Worm (Caenorhabditis elegans) whole organism, L2 larva: ENCODE data around the gene ZK402.2.
A peak's percentile ranks its signal among the peaks of the same experiment; 100 is the strongest.

ENCODE experiments used
- C34F6.9 ChIP-seq: fragments of 150-350 bp; optimal IDR thresholded peaks from 2 replicates; lab custom pipeline; 2014; ENCODE audit warnings: missing biosample characterization, missing genetic modification characterization
- F13H6.1 ChIP-seq: sonication (generic microtip); optimal IDR thresholded peaks from 2 replicates; lab custom pipeline; 2016; ENCODE audit warnings: missing genetic modification characterization, missing compliant biosample characterization
- R02D3.7 ChIP-seq: fragments of 150-350 bp; optimal IDR thresholded peaks from 2 replicates; lab custom pipeline; 2014; ENCODE audit warnings: missing biosample characterization, missing genetic modification characterization
- Y55F3AM.14 ChIP-seq: fragments of 200-800 bp; sonication (Bioruptor generic); optimal IDR thresholded peaks from 2 replicates; lab custom pipeline; 2018; ENCODE audit warnings: mild to moderate bottlenecking, missing genetic modification characterization, missing compliant biosample characterization
- ZK546.5 ChIP-seq: sonication (generic microtip); optimal IDR thresholded peaks from 2 replicates; lab custom pipeline; 2017; ENCODE audit warnings: missing biosample characterization, missing genetic modification characterization
- alr-1 ChIP-seq: fragments of 150-350 bp; optimal IDR thresholded peaks from 2 replicates; lab custom pipeline; 2014; ENCODE audit warnings: missing biosample characterization, missing genetic modification characterization
- aly-2 ChIP-seq: fragments of 150-350 bp; optimal IDR thresholded peaks from 2 replicates; lab custom pipeline; 2014; ENCODE audit warnings: missing biosample characterization, missing genetic modification characterization
- ama-1 ChIP-seq: fragments of 150-350 bp; optimal IDR thresholded peaks from 2 replicates; lab custom pipeline; 2018; ENCODE audit warnings: inconsistent platforms
- blmp-1 ChIP-seq: sonication (generic microtip); optimal IDR thresholded peaks from 2 replicates; lab custom pipeline; 2017; ENCODE audit warnings: missing genetic modification characterization, mild to moderate bottlenecking, missing compliant biosample characterization, antibody characterized with exemption, moderate library complexity; ENCODE audit not compliant: insufficient read depth
- ceh-16 ChIP-seq: fragments of 150-350 bp; optimal IDR thresholded peaks from 2 replicates; lab custom pipeline; 2014; ENCODE audit warnings: missing biosample characterization, missing genetic modification characterization
- ceh-82 ChIP-seq: fragments of 150-350 bp; optimal IDR thresholded peaks from 2 replicates; lab custom pipeline; 2014; ENCODE audit warnings: missing biosample characterization, missing genetic modification characterization
- crh-2 ChIP-seq: sonication (generic microtip); optimal IDR thresholded peaks from 2 replicates; lab custom pipeline; 2017; ENCODE audit warnings: missing biosample characterization, missing genetic modification characterization
- dmd-4 ChIP-seq: sonication (generic microtip); optimal IDR thresholded peaks from 2 replicates; lab custom pipeline; 2017; ENCODE audit warnings: missing biosample characterization, missing genetic modification characterization
- egl-27 ChIP-seq: sonication (generic microtip); optimal IDR thresholded peaks from 3 replicates; lab custom pipeline; 2017; ENCODE audit warnings: missing biosample characterization, missing genetic modification reagents, missing genetic modification characterization
- elt-1 ChIP-seq: fragments of 150-350 bp; optimal IDR thresholded peaks from 2 replicates; lab custom pipeline; 2014; ENCODE audit warnings: missing biosample characterization, missing genetic modification characterization
- elt-3 ChIP-seq: sonication (generic microtip); optimal IDR thresholded peaks from 2 replicates; lab custom pipeline; 2017; ENCODE audit warnings: missing biosample characterization, missing genetic modification characterization
- fos-1 ChIP-seq: fragments of 150-350 bp; optimal IDR thresholded peaks from 2 replicates; lab custom pipeline; 2014; ENCODE audit warnings: missing biosample characterization, missing genetic modification characterization
- gmeb-1 ChIP-seq: fragments of 150-350 bp; optimal IDR thresholded peaks from 2 replicates; lab custom pipeline; 2014; ENCODE audit warnings: missing biosample characterization, missing genetic modification characterization
- lin-11 ChIP-seq: fragments of 150-350 bp; sonication (generic microtip); optimal IDR thresholded peaks from 2 replicates; lab custom pipeline; 2014; ENCODE audit warnings: missing biosample characterization, missing genetic modification characterization, inconsistent platforms, mixed read lengths
- lin-13 ChIP-seq: fragments of 150-350 bp; optimal IDR thresholded peaks from 2 replicates; lab custom pipeline; 2014; ENCODE audit warnings: missing biosample characterization, missing genetic modification reagents, missing genetic modification characterization
- lin-39 ChIP-seq: fragments of 150-350 bp; optimal IDR thresholded peaks from 2 replicates; lab custom pipeline; 2014; ENCODE audit warnings: missing biosample characterization, missing genetic modification reagents, missing genetic modification characterization
- lsy-2 ChIP-seq, 2 experiments: fragments of 150-350 bp in 1 of 2; sonication (generic microtip) in 1 of 2; optimal IDR thresholded peaks; 2 replicates each; lab custom pipeline; 2014 to 2017; ENCODE audit warnings: missing biosample characterization in 2 of 2, missing genetic modification characterization in 2 of 2
- mab-5 ChIP-seq: fragments of 150-350 bp; optimal IDR thresholded peaks from 2 replicates; lab custom pipeline; 2014; ENCODE audit warnings: missing biosample characterization, missing genetic modification characterization
- mbf-1 ChIP-seq: sonication (generic microtip); optimal IDR thresholded peaks from 2 replicates; lab custom pipeline; 2017; ENCODE audit warnings: missing biosample characterization, missing genetic modification characterization
- mdl-1 ChIP-seq, 2 experiments: fragments of 150-350 bp in 1 of 2; sonication (generic microtip) in 1 of 2; optimal IDR thresholded peaks; 2 replicates each; lab custom pipeline; 2017; ENCODE audit warnings: missing biosample characterization in 2 of 2, missing genetic modification characterization in 2 of 2
- nhr-10 ChIP-seq: sonication (generic microtip); optimal IDR thresholded peaks from 2 replicates; lab custom pipeline; 2017; ENCODE audit warnings: missing biosample characterization, missing genetic modification characterization
- nhr-11 ChIP-seq: fragments of 150-350 bp; optimal IDR thresholded peaks from 2 replicates; lab custom pipeline; 2014; ENCODE audit warnings: missing biosample characterization, missing genetic modification characterization
- nhr-12 ChIP-seq: fragments of 150-350 bp; optimal IDR thresholded peaks from 2 replicates; lab custom pipeline; 2014; ENCODE audit warnings: missing biosample characterization, missing genetic modification characterization
- nhr-129 ChIP-seq: fragments of 150-350 bp; optimal IDR thresholded peaks from 2 replicates; lab custom pipeline; 2014; ENCODE audit warnings: missing biosample characterization, missing genetic modification characterization
- nhr-21 ChIP-seq: fragments of 150-350 bp; optimal IDR thresholded peaks from 2 replicates; lab custom pipeline; 2014; ENCODE audit warnings: missing biosample characterization, missing genetic modification characterization
- nhr-23 ChIP-seq: fragments of 150-350 bp; optimal IDR thresholded peaks from 2 replicates; lab custom pipeline; 2014; ENCODE audit warnings: missing biosample characterization, missing genetic modification reagents, missing genetic modification characterization
- nhr-237 ChIP-seq: fragments of 150-350 bp; optimal IDR thresholded peaks from 2 replicates; lab custom pipeline; 2014; ENCODE audit warnings: missing biosample characterization, missing genetic modification characterization
- nhr-25 ChIP-seq: fragments of 150-350 bp; sonication (generic microtip); optimal IDR thresholded peaks from 3 replicates; lab custom pipeline; 2014; ENCODE audit warnings: missing biosample characterization, missing genetic modification characterization
- nhr-6 ChIP-seq: fragments of 150-350 bp; optimal IDR thresholded peaks from 2 replicates; lab custom pipeline; 2014; ENCODE audit warnings: missing biosample characterization, missing genetic modification characterization
- nhr-77 ChIP-seq: fragments of 150-350 bp; optimal IDR thresholded peaks from 2 replicates; lab custom pipeline; 2014; ENCODE audit warnings: missing biosample characterization, missing genetic modification characterization
- peb-1 ChIP-seq: fragments of 150-350 bp; optimal IDR thresholded peaks from 2 replicates; lab custom pipeline; 2014; ENCODE audit warnings: missing biosample characterization, missing genetic modification characterization
- sem-4 ChIP-seq: fragments of 150-350 bp; optimal IDR thresholded peaks from 2 replicates; lab custom pipeline; 2014; ENCODE audit warnings: missing biosample characterization, missing genetic modification reagents, missing genetic modification characterization
- skn-1 ChIP-seq: sonication (generic microtip); optimal IDR thresholded peaks from 2 replicates; lab custom pipeline; 2017; ENCODE audit warnings: missing biosample characterization, missing genetic modification characterization
- sma-3 ChIP-seq: sonication (generic microtip); optimal IDR thresholded peaks from 2 replicates; lab custom pipeline; 2016; ENCODE audit warnings: missing genetic modification reagents, missing genetic modification characterization, missing compliant biosample characterization
- sma-9 ChIP-seq, 2 experiments: fragments of 150-350 bp in 1 of 2; sonication (generic microtip) in 1 of 2; optimal IDR thresholded peaks; 2 replicates each; lab custom pipeline; 2014 to 2016; ENCODE audit warnings: missing genetic modification characterization in 2 of 2, mild to moderate bottlenecking in 1 of 2, missing biosample characterization in 1 of 2, missing compliant biosample characterization in 1 of 2, missing genetic modification reagents in 1 of 2, moderate library complexity in 1 of 2
- snpc-4 ChIP-seq: fragments of 150-350 bp; optimal IDR thresholded peaks from 2 replicates; lab custom pipeline; 2014; ENCODE audit warnings: missing biosample characterization, missing genetic modification characterization
- unc-39 ChIP-seq: fragments of 150-350 bp; optimal IDR thresholded peaks from 2 replicates; lab custom pipeline; 2014; ENCODE audit warnings: missing biosample characterization, missing genetic modification characterization
- unc-55 ChIP-seq: fragments of 150-350 bp; sonication (generic microtip); optimal IDR thresholded peaks from 3 replicates; lab custom pipeline; 2014; ENCODE audit warnings: missing biosample characterization, missing genetic modification reagents, missing genetic modification characterization
- unc-62 ChIP-seq: fragments of 150-350 bp; optimal IDR thresholded peaks from 2 replicates; lab custom pipeline; 2014; ENCODE audit warnings: missing biosample characterization, missing genetic modification reagents, missing genetic modification characterization
- zag-1 ChIP-seq: fragments of 150-350 bp; optimal IDR thresholded peaks from 2 replicates; lab custom pipeline; 2014; ENCODE audit warnings: missing biosample characterization, missing genetic modification characterization
- ztf-1 ChIP-seq: fragments of 200-800 bp; sonication (Bioruptor generic); conservative IDR thresholded peaks from 2 replicates; pipeline ENCODE4 v1.3.6; 2022; ENCODE audit warnings: missing genetic modification characterization, missing compliant biosample characterization
- ztf-11 ChIP-seq: sonication (generic microtip); optimal IDR thresholded peaks from 2 replicates; lab custom pipeline; 2017; ENCODE audit warnings: missing biosample characterization, missing genetic modification characterization
- ztf-4 ChIP-seq: fragments of 150-350 bp; optimal IDR thresholded peaks from 2 replicates; lab custom pipeline; 2014; ENCODE audit warnings: missing biosample characterization, missing genetic modification characterization

ZK402.2 gene

DNA sequence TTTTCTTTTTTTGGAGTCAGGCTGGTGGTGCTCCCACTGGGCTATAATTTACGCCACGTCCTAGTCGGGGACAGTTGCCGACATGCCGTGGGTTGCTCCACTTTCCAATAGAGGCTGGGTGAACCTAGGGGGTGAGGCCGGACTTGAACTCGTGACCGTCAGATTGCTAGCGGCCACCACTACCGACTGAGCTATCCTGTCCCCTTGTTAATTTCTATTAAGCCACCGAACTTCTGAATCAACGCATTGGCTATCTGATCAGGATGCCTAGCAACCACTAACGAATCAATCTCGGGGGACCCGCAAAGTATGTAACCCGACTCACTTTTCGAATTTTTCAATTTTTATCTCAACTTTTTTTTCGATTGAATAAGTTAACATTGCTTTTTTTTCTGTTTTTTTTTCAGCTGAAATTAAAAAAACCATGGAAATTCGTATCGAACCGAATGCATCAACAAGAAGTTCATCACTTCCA, 16.6 kb upstream of the ZK402.2 start, which contains the start of gene F56C3.1:
F56C3.1 (plus strand) TSS at position 425 of the 475 bp plus-strand sequence.
- no peak for TF ChIP-seq mdl-1 (tag; optimal IDR thresholded peaks at IDR 0.05; lab: Kevin White, UChicago)
- TF ChIP-seq nhr-25: no peak
- TF ChIP-seq ztf-4: no peak
- TF ChIP-seq, all 48 proteins: peak for 0

ce11 chrX:1389382-1389983, 14.1 kb upstream of the ZK402.2 start:
- TF ChIP-seq ama-1 (no peak), unc-39 (no peak), ztf-4 (peak; percentile 88), elt-1 (tag; lab: Kevin White, UChicago) (no peak), C34F6.9 (peak; percentile 84), snpc-4 (peak; percentile 34), mab-5 (tag; lab: Kevin White, UChicago) (peak; percentile 66), ceh-16 (peak; percentile 80), unc-62 (GFP tag; lab: Kevin White, UChicago) (no peak), lin-39 (no peak), egl-27 (peak; percentile 93), sem-4 (peak; percentile 94), nhr-21 (tag; lab: Kevin White, UChicago) (peak; percentile 99), nhr-77 (tag; lab: Kevin White, UChicago) (peak; percentile 87), mdl-1 (tag; optimal IDR thresholded peaks at IDR 0.05; lab: Kevin White, UChicago) (peak; percentile 7 to 80), elt-3 (no peak), lin-11 (tag; lab: Kevin White, UChicago) (no peak), Y55F3AM.14 (GFP tag; lab: Kevin White, UChicago) (peak; percentile 74), sma-3 (peak; percentile 94), sma-9 (GFP tag; optimal IDR thresholded peaks at IDR 0.05; lab: Kevin White, UChicago) (peak; percentile 89), sma-9 (tag; optimal IDR thresholded peaks at IDR 0.05; lab: Kevin White, UChicago) (no peak), F13H6.1 (tag; lab: Kevin White, UChicago) (peak; percentile 85), peb-1 (tag; lab: Kevin White, UChicago) (no peak), R02D3.7 (peak; percentile 45), nhr-25 (peak; percentile 95), lin-13 (GFP tag; lab: Kevin White, UChicago) (peak; percentile 93), crh-2 (peak; percentile 96), nhr-11 (tag; lab: Kevin White, UChicago) (peak; percentile 38), dmd-4 (tag; lab: Kevin White, UChicago) (peak; percentile 73), alr-1 (no peak), ztf-11 (tag; lab: Kevin White, UChicago) (no peak), gmeb-1 (tag; lab: Kevin White, UChicago) (peak; percentile 87), aly-2 (tag; lab: Kevin White, UChicago) (peak; percentile 59), blmp-1 (no peak), fos-1 (tag; lab: Kevin White, UChicago) (peak; percentile 96), ceh-82 (tag; lab: Kevin White, UChicago) (peak; percentile 87), nhr-10 (tag; lab: Kevin White, UChicago) (peak; percentile 85), zag-1 (tag; lab: Kevin White, UChicago) (peak; percentile 59), skn-1 (peak; percentile 91), nhr-23 (tag; lab: Kevin White, UChicago) (no peak), nhr-129 (peak; percentile 96), mbf-1 (tag; lab: Kevin White, UChicago) (peak; percentile 62), nhr-237 (tag; lab: Kevin White, UChicago) (peak; percentile 92), ztf-1 (no peak), unc-55 (peak; percentile 85), nhr-12 (tag; lab: Kevin White, UChicago) (peak; percentile 66), nhr-6 (peak; percentile 95), lsy-2 (tag; optimal IDR thresholded peaks at IDR 0.05; lab: Kevin White, UChicago) (peak; percentile 83 to 93), ZK546.5 (tag; lab: Kevin White, UChicago) (peak; percentile 46)
- TF ChIP-seq, all 48 proteins: peak for 35
